Worm (Caenorhabditis elegans) whole organism, L3 larva: ENCODE results near the gene pqn-89.

Source experiments
- R02D3.7 ChIP-seq: fragments of 150-350 bp; optimal IDR thresholded peaks from 2 replicates; lab custom pipeline; 2014; ENCODE audit warnings: missing biosample characterization, missing genetic modification characterization
- aly-2 ChIP-seq: fragments of 150-350 bp; optimal IDR thresholded peaks from 2 replicates; lab custom pipeline; 2014; ENCODE audit warnings: missing biosample characterization, missing genetic modification characterization
- ceh-16 ChIP-seq: sonication (generic microtip); optimal IDR thresholded peaks from 2 replicates; lab custom pipeline; 2017; ENCODE audit warnings: missing biosample characterization, missing genetic modification characterization
- ceh-28 ChIP-seq: fragments of 150-350 bp; optimal IDR thresholded peaks from 2 replicates; lab custom pipeline; 2014; ENCODE audit warnings: missing biosample characterization, missing genetic modification reagents, missing genetic modification characterization
- ceh-82 ChIP-seq: fragments of 150-350 bp; optimal IDR thresholded peaks from 2 replicates; lab custom pipeline; 2014; ENCODE audit warnings: missing biosample characterization, missing genetic modification characterization
- ceh-9 ChIP-seq: sonication (generic microtip); optimal IDR thresholded peaks from 2 replicates; lab custom pipeline; 2018; ENCODE audit warnings: missing biosample characterization, missing genetic modification characterization
- daf-12 ChIP-seq: fragments of 150-350 bp; optimal IDR thresholded peaks from 2 replicates; lab custom pipeline; 2014; ENCODE audit warnings: missing biosample characterization, missing genetic modification reagents, missing genetic modification characterization
- egl-27 ChIP-seq: sonication (generic microtip); optimal IDR thresholded peaks from 4 replicates; lab custom pipeline; 2017; ENCODE audit warnings: missing biosample characterization, missing genetic modification reagents, missing genetic modification characterization
- egl-5 ChIP-seq: fragments of 150-350 bp; optimal IDR thresholded peaks from 2 replicates; lab custom pipeline; 2017; ENCODE audit warnings: missing biosample characterization, missing genetic modification reagents, missing genetic modification characterization, inconsistent platforms
- elt-2 ChIP-seq: sonication (generic microtip); optimal IDR thresholded peaks from 2 replicates; lab custom pipeline; 2016; ENCODE audit warnings: missing genetic modification reagents, mild to moderate bottlenecking, missing genetic modification characterization, missing compliant biosample characterization
- elt-3 ChIP-seq, 3 experiments: fragments of 150-350 bp in 1 of 3; sonication (generic microtip) in 2 of 3; optimal IDR thresholded peaks; 2 replicates in 2 of 3; 4 replicates in 1 of 3; lab custom pipeline; 2014 to 2017; ENCODE audit warnings: missing biosample characterization in 3 of 3, missing genetic modification characterization in 3 of 3
- fkh-2 ChIP-seq: fragments of 150-350 bp; optimal IDR thresholded peaks from 2 replicates; lab custom pipeline; 2014; ENCODE audit warnings: missing biosample characterization, missing genetic modification reagents, missing genetic modification characterization
- fos-1 ChIP-seq: fragments of 150-350 bp; optimal IDR thresholded peaks from 2 replicates; lab custom pipeline; 2014; ENCODE audit warnings: missing biosample characterization, missing genetic modification characterization
- lin-39 ChIP-seq: fragments of 150-350 bp; optimal IDR thresholded peaks from 2 replicates; lab custom pipeline; 2018; ENCODE audit warnings: missing biosample characterization, missing genetic modification reagents, missing genetic modification characterization
- lsy-12 ChIP-seq: sonication (generic microtip); optimal IDR thresholded peaks from 2 replicates; lab custom pipeline; 2016; ENCODE audit warnings: mild to moderate bottlenecking, missing genetic modification characterization, missing compliant biosample characterization
- mdl-1 ChIP-seq: fragments of 150-350 bp; optimal IDR thresholded peaks from 2 replicates; lab custom pipeline; 2014; ENCODE audit warnings: missing biosample characterization, missing genetic modification characterization
- nfya-1 ChIP-seq: sonication (generic microtip); optimal IDR thresholded peaks from 2 replicates; lab custom pipeline; 2017; ENCODE audit warnings: missing genetic modification characterization, mild to moderate bottlenecking, missing compliant biosample characterization, antibody characterized with exemption, moderate library complexity; ENCODE audit not compliant: insufficient read depth
- nhr-12 ChIP-seq: fragments of 150-350 bp; optimal IDR thresholded peaks from 2 replicates; lab custom pipeline; 2014; ENCODE audit warnings: missing biosample characterization, missing genetic modification characterization
- nhr-23 ChIP-seq: fragments of 150-350 bp; optimal IDR thresholded peaks from 2 replicates; lab custom pipeline; 2014; ENCODE audit warnings: missing biosample characterization, missing genetic modification reagents, missing genetic modification characterization
- nhr-237 ChIP-seq: fragments of 150-350 bp; optimal IDR thresholded peaks from 2 replicates; lab custom pipeline; 2014; ENCODE audit warnings: missing biosample characterization, missing genetic modification characterization
- nhr-25 ChIP-seq: sonication (generic microtip); optimal IDR thresholded peaks from 2 replicates; lab custom pipeline; 2017; ENCODE audit warnings: missing biosample characterization, missing genetic modification characterization
- nhr-28 ChIP-seq: fragments of 150-350 bp; optimal IDR thresholded peaks from 2 replicates; lab custom pipeline; 2014; ENCODE audit warnings: missing biosample characterization, missing genetic modification characterization
- nhr-76 ChIP-seq: fragments of 150-350 bp; sonication (generic microtip); optimal IDR thresholded peaks from 5 replicates; lab custom pipeline; 2014; ENCODE audit warnings: missing biosample characterization, missing genetic modification characterization
- pha-4 ChIP-seq: fragments of 150-350 bp; optimal IDR thresholded peaks from 2 replicates; lab custom pipeline; 2014; ENCODE audit warnings: missing biosample characterization, missing genetic modification reagents, missing genetic modification characterization
- pqm-1 ChIP-seq: fragments of 150-350 bp; optimal IDR thresholded peaks from 2 replicates; lab custom pipeline; 2017; ENCODE audit warnings: missing biosample characterization, missing genetic modification characterization, inconsistent platforms
- sea-2 ChIP-seq: fragments of 150-350 bp; sonication (generic microtip); optimal IDR thresholded peaks from 4 replicates; lab custom pipeline; 2014; ENCODE audit warnings: missing biosample characterization, missing genetic modification reagents, missing genetic modification characterization
- skn-1 ChIP-seq: fragments of 150-350 bp; optimal IDR thresholded peaks from 2 replicates; lab custom pipeline; 2014; ENCODE audit warnings: missing biosample characterization, missing genetic modification characterization
- snpc-4 ChIP-seq: fragments of 150-350 bp; optimal IDR thresholded peaks from 2 replicates; lab custom pipeline; 2014; ENCODE audit warnings: missing biosample characterization, missing genetic modification characterization
- unc-39 ChIP-seq: sonication (generic microtip); optimal IDR thresholded peaks from 4 replicates; lab custom pipeline; 2017; ENCODE audit warnings: missing biosample characterization, missing genetic modification characterization
- unc-62 ChIP-seq: fragments of 150-350 bp; sonication (generic microtip); optimal IDR thresholded peaks from 4 replicates; lab custom pipeline; 2014; ENCODE audit warnings: missing biosample characterization, missing genetic modification reagents, missing genetic modification characterization
- zag-1 ChIP-seq: fragments of 150-350 bp; optimal IDR thresholded peaks from 2 replicates; lab custom pipeline; 2014; ENCODE audit warnings: missing biosample characterization, missing genetic modification characterization
- ztf-4 ChIP-seq: fragments of 150-350 bp; optimal IDR thresholded peaks from 2 replicates; lab custom pipeline; 2014; ENCODE audit warnings: missing biosample characterization, missing genetic modification characterization

The pqn-89 gene

DNA sequence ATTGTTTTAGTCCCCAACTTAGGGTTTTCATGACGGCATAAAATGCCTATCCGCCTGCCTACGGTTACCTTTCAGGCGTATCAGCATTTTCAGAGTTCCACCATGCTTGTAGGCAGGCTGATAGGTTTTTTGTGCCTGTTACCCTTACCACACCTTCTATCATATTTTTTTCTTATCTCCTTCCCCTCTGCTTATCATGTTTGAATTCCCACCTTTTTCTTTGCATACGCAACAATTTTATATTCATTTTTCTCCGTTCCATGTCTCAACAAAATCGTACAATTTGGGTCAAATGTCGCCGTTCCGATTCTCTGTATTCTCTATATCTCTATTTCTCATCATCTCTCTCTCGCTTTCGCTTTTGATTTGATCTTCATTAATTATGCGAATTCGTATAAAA is 13.1 kb downstream of the pqn-89 start, which contains the start of gene C01G5.9:
C01G5.9 (plus strand) TSS at position 301 of the 400 bp plus-strand sequence.
- peak; percentile 37 for TF ChIP-seq nhr-23 (tag; lab: Kevin White, UChicago)
- TF ChIP-seq egl-27 (tag; lab: Kevin White, UChicago): no peak
- peak; percentile 31 for TF ChIP-seq elt-2 (tag; lab: Kevin White, UChicago)
- TF ChIP-seq skn-1 (tag; lab: Kevin White, UChicago): no peak

DNA sequence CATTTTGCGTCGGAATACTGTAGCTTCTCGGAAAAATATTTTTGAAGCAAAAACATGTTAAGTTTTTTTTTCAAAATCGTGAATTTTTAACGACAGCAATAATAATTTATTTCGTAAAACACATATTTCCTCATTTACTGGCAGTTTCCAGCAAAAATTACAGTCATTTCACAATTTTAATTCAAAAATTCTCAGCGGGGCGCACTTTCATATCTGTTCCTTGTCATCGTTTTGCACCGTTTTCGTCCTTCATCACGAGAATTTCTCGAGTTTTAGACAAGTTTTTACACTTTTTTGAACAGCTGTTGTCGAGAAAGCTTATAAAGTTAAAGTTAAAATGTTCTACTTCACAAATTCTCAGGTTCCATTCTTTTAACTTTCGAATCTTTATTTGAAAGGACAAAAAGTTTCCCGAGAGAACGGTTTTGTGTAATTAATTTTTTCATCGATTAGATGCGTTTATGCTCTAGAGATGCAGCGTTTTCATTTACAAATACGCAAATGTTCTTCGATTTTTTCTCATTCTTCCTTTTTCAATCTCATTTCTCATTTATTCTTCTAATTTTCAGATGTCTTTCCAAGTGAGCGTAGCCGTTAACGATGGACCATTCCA is 15.9 kb downstream of the pqn-89 start, which contains the start of gene ddi-1:
ddi-1 (plus strand) TSS at position 563 of the 613 bp plus-strand sequence.
- TF ChIP-seq pqm-1 (tag; lab: Kevin White, UChicago): no peak
- no peak for TF ChIP-seq ceh-82 (tag; lab: Kevin White, UChicago)
- TF ChIP-seq elt-3 (tag; optimal IDR thresholded peaks at IDR 0.05; lab: Kevin White, UChicago): no peak
- TF ChIP-seq egl-5: no peak
- no peak for TF ChIP-seq nhr-28 (tag; lab: Kevin White, UChicago)
- no peak for TF ChIP-seq egl-27 (tag; lab: Kevin White, UChicago)
- peak; percentile 21 for TF ChIP-seq snpc-4 (tag; lab: Kevin White, UChicago)
- no peak for TF ChIP-seq mdl-1 (tag; lab: Kevin White, UChicago)
- TF ChIP-seq skn-1 (tag; lab: Kevin White, UChicago): peak; percentile 14

DNA sequence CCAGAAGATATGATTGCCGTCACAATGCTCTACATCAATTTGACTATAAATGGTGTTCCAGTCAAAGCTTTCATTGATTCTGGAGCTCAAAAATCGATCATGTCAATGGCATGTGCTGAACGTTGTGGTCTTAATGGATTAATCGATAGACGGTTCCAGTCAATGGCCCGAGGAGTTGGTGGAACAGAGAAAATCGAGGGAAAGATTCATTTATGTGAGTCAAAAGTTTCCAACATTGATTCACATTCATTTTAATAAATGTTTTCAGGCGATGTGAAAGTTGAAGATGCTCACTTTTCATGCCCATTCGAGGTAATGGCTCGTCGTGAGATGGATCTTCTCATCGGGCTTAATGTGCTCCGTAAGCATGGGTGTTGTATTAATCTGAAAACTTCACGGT is 17.2 kb downstream of the pqn-89 start:
- TF ChIP-seq fkh-2: no peak
- no peak for TF ChIP-seq ceh-82 (tag; lab: Kevin White, UChicago)
- no peak for TF ChIP-seq aly-2 (tag; lab: Kevin White, UChicago)
- TF ChIP-seq sea-2 (GFP tag; lab: Kevin White, UChicago): no peak
- TF ChIP-seq egl-5: no peak
- TF ChIP-seq skn-1 (tag; lab: Kevin White, UChicago): no peak
- no peak for TF ChIP-seq zag-1
- TF ChIP-seq nhr-28 (tag; lab: Kevin White, UChicago): no peak
- no peak for TF ChIP-seq pqm-1 (tag; lab: Kevin White, UChicago)
- TF ChIP-seq nhr-237 (tag; lab: Kevin White, UChicago): no peak
- TF ChIP-seq daf-12 (tag; lab: Kevin White, UChicago): no peak
- TF ChIP-seq ceh-28 (tag; lab: Kevin White, UChicago): no peak
- no peak for TF ChIP-seq nhr-76 (tag; lab: Kevin White, UChicago)

DNA sequence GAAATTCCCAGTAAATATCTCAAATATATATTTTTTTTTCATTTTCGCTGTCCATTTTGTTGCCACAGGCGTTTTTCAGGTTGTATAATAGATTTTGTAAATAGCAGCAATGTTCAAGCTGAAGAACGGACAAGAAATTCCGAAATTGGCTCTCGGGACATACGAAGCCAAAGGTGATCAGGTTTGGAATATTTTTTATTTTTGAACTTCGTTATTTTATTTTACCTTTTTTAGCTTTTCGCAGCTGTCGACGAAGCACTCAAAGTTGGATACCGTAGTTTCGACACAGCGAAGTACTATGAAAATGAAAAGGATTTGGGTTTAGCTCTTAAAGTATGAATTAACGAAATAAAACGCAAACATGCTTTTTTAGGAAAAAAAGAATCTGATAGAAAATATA is 18.0 kb downstream of the pqn-89 start, which contains the start of gene C01G5.5:
C01G5.5 (plus strand) TSS at position 80 of the 400 bp plus-strand sequence.
- TF ChIP-seq R02D3.7 (tag; lab: Kevin White, UChicago) (no peak), nhr-12 (tag; lab: Kevin White, UChicago) (no peak), pha-4 (tag; lab: Kevin White, UChicago) (no peak), ceh-82 (tag; lab: Kevin White, UChicago) (no peak), fos-1 (tag; lab: Kevin White, UChicago) (no peak), sea-2 (GFP tag; lab: Kevin White, UChicago) (no peak), unc-39 (tag; lab: Kevin White, UChicago) (no peak), nhr-25 (no peak), ceh-16 (tag; lab: Kevin White, UChicago) (no peak), daf-12 (tag; lab: Kevin White, UChicago) (no peak), ztf-4 (no peak), ceh-28 (tag; lab: Kevin White, UChicago) (no peak), aly-2 (tag; lab: Kevin White, UChicago) (no peak), lsy-12 (tag; lab: Kevin White, UChicago) (no peak), fkh-2 (no peak), unc-62 (GFP tag; lab: Kevin White, UChicago) (no peak)

DNA sequence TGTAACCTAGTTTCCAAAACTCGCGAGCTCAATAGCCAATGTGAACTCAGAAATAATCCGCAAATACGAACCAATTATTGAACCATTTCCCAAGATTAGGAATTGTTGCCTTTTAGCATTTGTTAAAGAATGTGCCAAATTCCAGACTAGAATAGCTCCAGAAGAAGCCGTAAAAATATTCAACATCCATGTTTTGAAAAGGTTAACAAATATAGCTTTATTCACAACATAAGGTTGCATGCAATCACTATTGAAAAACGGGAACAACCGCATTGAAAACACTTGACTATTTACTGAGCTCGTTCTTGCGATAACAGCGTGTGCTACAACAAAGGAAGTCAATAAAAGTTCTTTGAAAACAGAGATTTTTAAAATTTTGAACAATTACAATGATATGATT is 20.0 kb downstream of the pqn-89 start:
- TF ChIP-seq elt-3 (tag; optimal IDR thresholded peaks at IDR 0.05; lab: Kevin White, UChicago): no peak
- no peak for TF ChIP-seq ztf-4
- no peak for TF ChIP-seq lin-39 (tag; lab: Kevin White, UChicago)
- TF ChIP-seq snpc-4 (tag; lab: Kevin White, UChicago): no peak
- no peak for TF ChIP-seq daf-12 (tag; lab: Kevin White, UChicago)
- TF ChIP-seq nhr-237 (tag; lab: Kevin White, UChicago): no peak
- no peak for TF ChIP-seq pqm-1 (tag; lab: Kevin White, UChicago)
- no peak for TF ChIP-seq fos-1 (tag; lab: Kevin White, UChicago)
- no peak for TF ChIP-seq R02D3.7 (tag; lab: Kevin White, UChicago)
- TF ChIP-seq unc-39 (tag; lab: Kevin White, UChicago): no peak
- TF ChIP-seq ceh-16 (tag; lab: Kevin White, UChicago): no peak
- no peak for TF ChIP-seq nfya-1 (tag; lab: Kevin White, UChicago)
- no peak for TF ChIP-seq egl-5
- TF ChIP-seq ceh-9 (tag; lab: Kevin White, UChicago): no peak
- TF ChIP-seq pha-4 (tag; lab: Kevin White, UChicago): no peak
